Worm (Caenorhabditis elegans) whole organism, L1 larva: ENCODE measurements around the gene F46C5.7.

Source experiments
- C34B4.2 ChIP-seq: sonication (generic microtip); optimal IDR thresholded peaks from 2 replicates; lab custom pipeline; 2017; ENCODE audit warnings: mild to moderate bottlenecking, missing genetic modification characterization, missing compliant biosample characterization
- lin-39 ChIP-seq: fragments of 150-350 bp; optimal IDR thresholded peaks from 2 replicates; lab custom pipeline; 2014; ENCODE audit warnings: missing biosample characterization, missing genetic modification reagents, missing genetic modification characterization
- mdl-1 ChIP-seq, 2 experiments: fragments of 150-350 bp; optimal IDR thresholded peaks; 2 replicates each; lab custom pipeline; 2014 to 2017; ENCODE audit warnings: missing biosample characterization in 2 of 2, missing genetic modification characterization in 2 of 2, inconsistent platforms in 1 of 2
- nhr-12 ChIP-seq: sonication (generic microtip); optimal IDR thresholded peaks from 2 replicates; lab custom pipeline; 2017; ENCODE audit warnings: missing biosample characterization, missing genetic modification characterization

DNA sequence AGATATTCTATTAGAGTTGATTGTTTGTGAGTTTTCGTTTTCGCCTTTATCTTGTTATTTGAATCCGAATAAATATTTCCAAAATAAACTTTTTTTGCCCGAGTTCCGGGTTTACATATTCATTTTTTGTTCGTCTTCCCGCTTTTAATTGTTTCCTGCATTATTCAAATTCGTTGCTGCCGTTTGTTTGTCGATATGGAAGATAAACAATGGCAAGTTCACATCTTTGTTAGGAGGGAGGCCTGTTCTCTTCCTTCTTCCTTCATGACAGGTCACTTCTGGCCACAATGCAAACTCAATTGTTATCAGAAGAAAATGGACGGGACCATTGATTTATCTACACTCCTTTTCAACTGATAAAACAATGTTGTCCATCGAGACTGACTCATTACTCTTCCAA, 50.5 kb downstream of the F46C5.7 start:
- TF ChIP-seq nhr-12 = no peak
- no peak for TF ChIP-seq mdl-1 (tag; optimal IDR thresholded peaks at IDR 0.05; lab: Kevin White, UChicago)
- TF ChIP-seq lin-39 (tag; lab: Kevin White, UChicago) = no peak
- TF ChIP-seq C34B4.2 (tag; lab: Kevin White, UChicago) = no peak
